Worm (Caenorhabditis elegans) whole organism, young adult: Measurements from ENCODE around the gene ZC374.2.

Source experiments
- B0035.1 ChIP-seq: sonication (generic microtip); optimal IDR thresholded peaks from 2 replicates; lab custom pipeline; 2016; ENCODE audit warnings: missing genetic modification characterization, mild to moderate bottlenecking, missing compliant biosample characterization, missing genotype, missing genetic modification reagents
- B0336.3 ChIP-seq: fragments of 200-800 bp; sonication (Bioruptor generic); IDR thresholded peaks from 2 replicates; pipeline ENCODE4 v1.3.6; 2022; ENCODE audit warnings: missing genetic modification characterization, missing compliant biosample characterization
- C06A6.2 ChIP-seq: fragments of 200-800 bp; sonication (Bioruptor generic); conservative IDR thresholded peaks from 2 replicates; pipeline ENCODE4 v1.3.6; 2022; ENCODE audit warnings: missing genetic modification characterization, missing compliant biosample characterization
- D2030.7 ChIP-seq: fragments of 200-800 bp; sonication (Bioruptor generic); IDR thresholded peaks from 2 replicates; pipeline ENCODE4 v1.3.6; 2022; ENCODE audit warnings: missing genetic modification reagents, missing genetic modification characterization, missing compliant biosample characterization
- F22D6.2 ChIP-seq: sonication (generic microtip); optimal IDR thresholded peaks from 2 replicates; lab custom pipeline; 2016; ENCODE audit warnings: mild to moderate bottlenecking, missing genetic modification characterization, missing compliant biosample characterization
- F23B12.7 ChIP-seq: sonication (generic microtip); optimal IDR thresholded peaks from 2 replicates; lab custom pipeline; 2017; ENCODE audit warnings: missing genetic modification characterization, mild to moderate bottlenecking, missing compliant biosample characterization, antibody characterized with exemption, moderate library complexity; ENCODE audit not compliant: insufficient read depth
- F33H1.4 ChIP-seq: fragments of 200-800 bp; sonication (Bioruptor generic); IDR thresholded peaks from 2 replicates; pipeline ENCODE4 v1.3.6; 2022; ENCODE audit warnings: missing genetic modification reagents, missing genetic modification characterization, missing compliant biosample characterization
- F37B4.10 ChIP-seq: fragments of 200-800 bp; sonication (Bioruptor generic); IDR thresholded peaks from 2 replicates; pipeline ENCODE4 v1.3.6; 2022; ENCODE audit warnings: missing genetic modification characterization, missing compliant biosample characterization
- F39B2.1 ChIP-seq: fragments of 200-800 bp; sonication (Bioruptor generic); IDR thresholded peaks from 2 replicates; pipeline ENCODE4 v1.3.6; 2022; ENCODE audit warnings: missing genetic modification reagents, missing genetic modification characterization, missing compliant biosample characterization
- F52B5.7 ChIP-seq: sonication (generic microtip); optimal IDR thresholded peaks from 2 replicates; lab custom pipeline; 2016; ENCODE audit warnings: mild to moderate bottlenecking, missing genetic modification characterization, missing compliant biosample characterization
- F55B11.4 ChIP-seq: sonication (generic microtip); optimal IDR thresholded peaks from 2 replicates; lab custom pipeline; 2016; ENCODE audit warnings: missing compliant biosample characterization, missing genetic modification characterization, borderline replicate concordance; ENCODE audit not compliant: insufficient read depth
- T07F8.4 ChIP-seq: sonication (generic microtip); optimal IDR thresholded peaks from 2 replicates; lab custom pipeline; 2016; ENCODE audit warnings: mild to moderate bottlenecking, missing genetic modification characterization, moderate library complexity, missing compliant biosample characterization
- T26A5.8 ChIP-seq: sonication (generic microtip); optimal IDR thresholded peaks from 2 replicates; lab custom pipeline; 2016; ENCODE audit warnings: missing genetic modification characterization, missing compliant biosample characterization
- ZK185.1 ChIP-seq: sonication (generic microtip); optimal IDR thresholded peaks from 2 replicates; lab custom pipeline; 2016; ENCODE audit warnings: mild to moderate bottlenecking, missing genetic modification characterization, missing compliant biosample characterization; ENCODE audit not compliant: poor library complexity, severe bottlenecking
- aptf-2 ChIP-seq: fragments of 200-800 bp; sonication (Bioruptor generic); conservative IDR thresholded peaks from 2 replicates; pipeline ENCODE4 v1.3.6; 2022; ENCODE audit warnings: missing genetic modification reagents, missing genetic modification characterization, missing compliant biosample characterization
- attf-3 ChIP-seq: fragments of 200-800 bp; sonication (Bioruptor generic); conservative IDR thresholded peaks from 2 replicates; pipeline ENCODE4 v1.3.6; 2022; ENCODE audit warnings: missing genetic modification reagents, missing genetic modification characterization, missing compliant biosample characterization
- bed-1 ChIP-seq: fragments of 200-800 bp; sonication (Bioruptor generic); IDR thresholded peaks from 2 replicates; pipeline ENCODE4 v1.3.6; 2022; ENCODE audit warnings: missing genetic modification reagents, missing genetic modification characterization, missing compliant biosample characterization
- ceh-100 ChIP-seq: fragments of 200-800 bp; sonication (Bioruptor generic); IDR thresholded peaks from 2 replicates; pipeline ENCODE4 v1.3.6; 2022; ENCODE audit warnings: missing genetic modification reagents, missing genetic modification characterization, missing compliant biosample characterization
- ceh-91 ChIP-seq: fragments of 200-800 bp; sonication (Bioruptor generic); IDR thresholded peaks from 2 replicates; pipeline ENCODE4 v1.3.6; 2022; ENCODE audit warnings: missing genetic modification reagents, missing genetic modification characterization, missing compliant biosample characterization
- dox-1 ChIP-seq: fragments of 200-800 bp; sonication (Bioruptor generic); IDR thresholded peaks from 2 replicates; pipeline ENCODE4 v1.3.6; 2022; ENCODE audit warnings: missing genetic modification reagents, missing genetic modification characterization, missing compliant biosample characterization
- egrh-3 ChIP-seq: fragments of 200-800 bp; sonication (Bioruptor generic); IDR thresholded peaks from 2 replicates; pipeline ENCODE4 v1.3.6; 2022; ENCODE audit warnings: missing genetic modification reagents, missing genetic modification characterization, missing compliant biosample characterization
- ets-4 ChIP-seq: fragments of 200-800 bp; sonication (Bioruptor generic); optimal IDR thresholded peaks from 2 replicates; lab custom pipeline; 2018; ENCODE audit warnings: mild to moderate bottlenecking, missing genetic modification characterization, missing compliant biosample characterization
- hlh-12 ChIP-seq: sonication (generic microtip); optimal IDR thresholded peaks from 2 replicates; lab custom pipeline; 2016; ENCODE audit warnings: missing genetic modification characterization, missing compliant biosample characterization
- hlh-26 ChIP-seq: fragments of 200-800 bp; sonication (Bioruptor generic); conservative IDR thresholded peaks from 2 replicates; pipeline ENCODE4 v1.3.6; 2022; ENCODE audit warnings: missing genetic modification reagents, missing genetic modification characterization, missing compliant biosample characterization
- hmg-1.2 ChIP-seq: fragments of 200-800 bp; sonication (Bioruptor generic); IDR thresholded peaks from 2 replicates; pipeline ENCODE4 v1.3.6; 2022; ENCODE audit warnings: missing genetic modification reagents, missing genetic modification characterization, missing compliant biosample characterization
- lin-35 ChIP-seq, 3 experiments: fragments of 150-350 bp in 2 of 3; sonication (generic microtip) in 1 of 3; optimal IDR thresholded peaks; 2 replicates each; lab custom pipeline; 2014 to 2018; ENCODE audit warnings: missing biosample characterization in 3 of 3, missing genetic modification characterization in 3 of 3, missing genetic modification reagents in 3 of 3
- lsy-27 ChIP-seq: sonication (generic microtip); optimal IDR thresholded peaks from 2 replicates; lab custom pipeline; 2017; ENCODE audit warnings: missing genetic modification characterization, mild to moderate bottlenecking, missing compliant biosample characterization, antibody characterized with exemption, missing genotype, borderline replicate concordance; ENCODE audit not compliant: insufficient read depth
- madf-10 ChIP-seq: sonication (generic microtip); optimal IDR thresholded peaks from 2 replicates; lab custom pipeline; 2016; ENCODE audit warnings: mild to moderate bottlenecking, missing genetic modification characterization, missing compliant biosample characterization
- mcd-1 ChIP-seq: fragments of 200-800 bp; sonication (Bioruptor generic); IDR thresholded peaks from 2 replicates; pipeline ENCODE4 v1.3.6; 2022; ENCODE audit warnings: missing genetic modification reagents, missing genetic modification characterization, missing compliant biosample characterization
- mes-4 ChIP-seq: sonication (generic microtip); optimal IDR thresholded peaks from 2 replicates; lab custom pipeline; 2016; ENCODE audit warnings: missing genotype, missing genetic modification characterization, missing compliant biosample characterization
- mxl-1 ChIP-seq: sonication (generic microtip); optimal IDR thresholded peaks from 2 replicates; lab custom pipeline; 2016; ENCODE audit warnings: missing genetic modification characterization, missing compliant biosample characterization
- nhr-90 ChIP-seq: sonication (generic microtip); optimal IDR thresholded peaks from 2 replicates; lab custom pipeline; 2016; ENCODE audit warnings: missing genotype, mild to moderate bottlenecking, missing genetic modification characterization, missing compliant biosample characterization
- pha-4 ChIP-seq: fragments of 150-350 bp; sonication (generic microtip); optimal IDR thresholded peaks from 2 replicates; lab custom pipeline; 2014; ENCODE audit warnings: missing biosample characterization, missing genetic modification reagents, missing genetic modification characterization
- snpc-4 ChIP-seq, 5 experiments: fragments of 150-350 bp in 1 of 5; sonication (generic microtip) in 4 of 5; optimal IDR thresholded peaks; 2 replicates each; lab custom pipeline; 2014 to 2018; ENCODE audit warnings: missing genetic modification characterization in 5 of 5, missing biosample characterization in 3 of 5, antibody characterized with exemption in 2 of 5, mild to moderate bottlenecking in 2 of 5, missing compliant biosample characterization in 2 of 5, missing genotype in 2 of 5, moderate library complexity in 2 of 5, missing genetic modification reagents in 1 of 5
- unc-130 ChIP-seq: sonication (generic microtip); optimal IDR thresholded peaks from 2 replicates; lab custom pipeline; 2016; ENCODE audit warnings: missing genetic modification reagents, missing genetic modification characterization, missing compliant biosample characterization
- unc-62 ChIP-seq: fragments of 150-350 bp; optimal IDR thresholded peaks from 2 replicates; lab custom pipeline; 2014; ENCODE audit warnings: missing biosample characterization, missing genetic modification reagents, missing genetic modification characterization
- zfh-2 ChIP-seq: fragments of 200-800 bp; sonication (Bioruptor generic); conservative IDR thresholded peaks from 2 replicates; pipeline ENCODE4 v1.3.6; 2022; ENCODE audit warnings: missing genetic modification reagents, missing genetic modification characterization, missing compliant biosample characterization
- ztf-22 ChIP-seq: fragments of 200-800 bp; sonication (Bioruptor generic); optimal IDR thresholded peaks from 2 replicates; lab custom pipeline; 2018; ENCODE audit warnings: mild to moderate bottlenecking, missing genetic modification characterization, moderate library complexity, missing compliant biosample characterization

The ZC374.2 gene

DNA sequence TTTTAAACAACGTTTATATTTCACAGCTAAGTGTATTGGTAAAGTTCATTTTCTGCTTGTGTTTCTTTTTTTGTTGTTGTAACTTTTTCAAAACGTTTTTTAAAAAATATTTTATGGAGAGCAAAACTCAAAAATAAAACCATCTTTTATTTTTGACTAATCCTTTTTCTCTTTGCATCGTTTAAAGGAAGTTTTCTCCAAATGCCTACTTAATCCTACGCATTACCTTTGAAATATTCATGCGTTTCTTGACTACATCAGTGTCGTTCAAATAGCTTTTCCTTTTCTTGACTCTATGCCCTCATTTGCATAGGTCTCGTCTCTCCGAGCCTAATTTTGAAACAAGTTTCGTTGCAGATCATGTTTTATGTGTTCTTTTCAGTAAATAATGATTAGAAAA lies 33.9 kb upstream of the ZC374.2 start:
- TF ChIP-seq hmg-1.2 (GFP tag; lab: Robert Waterston, UW) (no peak), lin-35 (GFP tag; optimal IDR thresholded peaks at IDR 0.05; lab: Kevin White, UChicago) (no peak), F33H1.4 (no peak), F55B11.4 (tag; lab: Kevin White, UChicago) (no peak), unc-62 (no peak), ZK185.1 (tag; lab: Kevin White, UChicago) (no peak), ceh-91 (GFP tag; lab: Robert Waterston, UW) (no peak), F39B2.1 (no peak), mxl-1 (no peak)

ce11 chrX:10079230-10079629 lies 32.0 kb upstream of the ZC374.2 start:
- TF ChIP-seq T07F8.4 (tag; lab: Kevin White, UChicago) (no peak), zfh-2 (GFP tag; lab: Robert Waterston, UW) (peak; percentile 55), T26A5.8 (no peak)

DNA sequence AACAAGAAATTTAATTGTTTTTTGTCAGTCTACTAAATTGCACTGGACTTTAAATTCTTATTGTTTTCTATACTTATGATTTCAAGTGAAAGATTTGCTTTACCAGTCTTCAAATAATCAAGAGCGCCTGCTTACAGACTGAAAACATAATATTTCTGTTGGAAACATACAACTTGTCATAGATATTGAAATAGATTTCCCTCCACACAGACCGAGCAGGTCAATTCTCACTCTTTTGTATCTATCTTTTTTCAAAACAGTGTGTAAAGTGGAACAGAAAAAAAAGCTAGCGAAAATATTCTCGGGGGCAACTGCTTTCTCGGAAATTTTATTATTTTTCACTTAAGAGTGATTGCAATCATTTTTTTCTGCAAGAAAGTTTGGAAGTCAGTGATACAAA lies 31.4 kb upstream of the ZC374.2 start:
- TF ChIP-seq C06A6.2 (GFP tag; lab: Robert Waterston, UW): no peak
- no peak for TF ChIP-seq ceh-100 (GFP tag; lab: Robert Waterston, UW)
- no peak for TF ChIP-seq B0035.1 (tag; lab: Kevin White, UChicago)
- TF ChIP-seq B0336.3: no peak
- no peak for TF ChIP-seq ets-4
- TF ChIP-seq nhr-90 (tag; lab: Kevin White, UChicago): no peak
- no peak for TF ChIP-seq mcd-1 (GFP tag; lab: Robert Waterston, UW)
- no peak for TF ChIP-seq hlh-12 (tag; lab: Kevin White, UChicago)
- no peak for TF ChIP-seq F22D6.2 (tag; lab: Kevin White, UChicago)
- TF ChIP-seq bed-1 (GFP tag; lab: Robert Waterston, UW): no peak
- no peak for TF ChIP-seq unc-130 (GFP tag; lab: Kevin White, UChicago)
- TF ChIP-seq hlh-26: no peak
- no peak for TF ChIP-seq ztf-22
- TF ChIP-seq aptf-2: no peak
- no peak for TF ChIP-seq D2030.7 (GFP tag; lab: Robert Waterston, UW)

- TF ChIP-seq mes-4 (tag; lab: Kevin White, UChicago) (peak; percentile 0), F23B12.7 (tag; lab: Kevin White, UChicago) (no peak), attf-3 (no peak), F52B5.7 (tag; lab: Kevin White, UChicago) (no peak), pha-4 (no peak), madf-10 (no peak), zfh-2 (GFP tag; lab: Robert Waterston, UW) (peak; percentile 94), F37B4.10 (GFP tag; lab: Robert Waterston, UW) (0 out of 2 replicates have a peak, but pooled peaks have one; percentile 60), dox-1 (GFP tag; lab: Robert Waterston, UW) (peak; percentile 43; the same call in 1 of the 2 replicates), snpc-4 (GFP tag; optimal IDR thresholded peaks at IDR 0.05; lab: Kevin White, UChicago) (no peak), snpc-4 (tag; optimal IDR thresholded peaks at IDR 0.05; lab: Kevin White, UChicago) (no peak), lsy-27 (tag; lab: Kevin White, UChicago) (no peak), egrh-3 (GFP tag; lab: Robert Waterston, UW) (peak; percentile 96)
Measured at ce11 chrX:10078089-10078488, 30.9 kb upstream of the ZC374.2 start.
